Fruit fly (Drosophila melanogaster) whole organism, larva: Measurements from ENCODE around the gene betaNACtes1.

Experiments
- noc ChIP-seq: fragments of 200-800 bp; sonication (Bioruptor generic); optimal IDR thresholded peaks from 3 replicates; lab custom pipeline; 2019; ENCODE audit warnings: missing biosample characterization, mild to moderate bottlenecking, missing genetic modification characterization, moderate library complexity

betaNACtes1 gene

DNA sequence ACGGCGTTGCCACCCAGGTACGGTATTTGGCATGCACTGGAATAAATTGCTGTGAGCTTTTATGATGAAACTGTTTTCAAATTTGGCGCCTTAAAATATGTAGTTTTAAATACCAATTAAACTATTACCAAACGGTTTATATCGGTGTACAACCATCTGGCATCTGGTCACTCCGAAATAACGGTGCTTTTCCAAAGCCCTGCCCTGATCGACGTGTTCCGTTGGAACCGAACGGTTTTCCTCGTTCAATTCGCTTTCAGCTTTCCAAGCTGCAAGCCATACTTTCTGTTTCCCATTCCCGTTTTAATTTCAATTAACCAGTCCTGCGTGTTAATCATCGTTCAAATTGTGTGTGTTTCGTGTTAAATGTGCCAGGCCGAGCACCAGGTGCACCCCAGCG is 20.6 kb upstream of the betaNACtes1 start, which contains the start of gene yl:
yl (plus strand) TSS at position 202 of the 400 bp plus-strand sequence.
- TF ChIP-seq noc: no peak

DNA sequence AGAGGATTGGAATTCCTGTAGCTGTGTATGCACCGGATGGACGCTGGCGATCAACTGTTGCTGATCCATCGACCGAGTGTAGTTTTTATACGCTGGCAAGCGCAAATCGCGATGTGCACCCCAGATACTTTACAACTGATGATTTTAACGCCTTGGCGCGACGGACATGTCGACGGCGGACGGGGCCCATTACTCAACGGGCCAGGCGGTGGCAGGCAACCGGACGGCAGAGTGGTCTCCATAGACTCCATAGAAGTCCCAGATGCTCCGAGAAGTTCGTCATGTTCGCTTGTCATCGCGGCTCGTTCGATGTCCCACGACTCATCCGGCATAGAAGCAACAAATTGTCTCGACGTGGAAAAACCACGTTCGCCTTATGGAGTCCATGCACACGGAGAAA is 19.5 kb upstream of the betaNACtes1 start, which contains the start of gene CG13403:
CG13403 (minus strand) TSS at position 101 of the 400 bp plus-strand sequence.
- TF ChIP-seq noc: no peak

DNA sequence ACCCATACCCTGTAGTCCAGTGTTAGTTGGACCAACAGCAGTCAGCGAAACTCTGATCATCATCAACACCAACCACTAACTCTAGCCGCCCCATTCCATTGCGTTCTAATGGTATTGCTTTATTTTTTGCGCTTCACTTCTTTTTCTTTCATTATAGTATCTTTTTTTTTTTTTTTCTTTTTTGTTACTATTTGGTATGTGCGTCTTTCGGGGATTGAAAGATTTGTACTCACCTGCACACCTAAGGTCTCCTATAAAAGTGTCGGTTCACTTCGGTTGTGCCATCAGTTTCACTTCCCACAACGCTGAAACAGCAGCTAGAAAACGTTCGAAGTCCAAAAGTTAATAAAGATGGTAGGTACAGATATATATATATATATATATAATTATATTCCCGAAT is 16.8 kb upstream of the betaNACtes1 start, which contains the start of gene CG11585:
CG11585 (plus strand) TSS at position 301 of the 400 bp plus-strand sequence.
- TF ChIP-seq noc: no peak

DNA sequence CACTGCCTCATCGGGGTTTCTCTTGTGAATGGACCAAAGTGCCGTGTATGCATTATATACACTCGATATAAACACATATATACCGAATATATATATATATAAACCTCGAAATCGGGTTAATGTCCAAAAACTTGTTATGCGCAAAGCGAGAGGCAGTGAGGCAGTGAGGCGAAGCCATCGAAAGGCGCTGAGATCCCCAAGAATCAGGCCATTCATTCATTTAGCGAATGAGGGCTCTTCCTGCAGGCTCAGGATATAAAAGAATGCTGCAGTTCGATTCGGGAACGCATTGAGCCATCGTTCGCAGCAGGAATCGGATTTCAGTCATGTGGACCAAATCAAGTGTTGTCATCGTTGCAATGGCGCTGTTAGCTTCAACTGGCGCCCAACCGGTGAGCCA is 14.5 kb upstream of the betaNACtes1 start, which contains the start of gene CG12481:
CG12481 (plus strand) TSS at position 301 of the 400 bp plus-strand sequence.
- TF ChIP-seq noc: no peak

DNA sequence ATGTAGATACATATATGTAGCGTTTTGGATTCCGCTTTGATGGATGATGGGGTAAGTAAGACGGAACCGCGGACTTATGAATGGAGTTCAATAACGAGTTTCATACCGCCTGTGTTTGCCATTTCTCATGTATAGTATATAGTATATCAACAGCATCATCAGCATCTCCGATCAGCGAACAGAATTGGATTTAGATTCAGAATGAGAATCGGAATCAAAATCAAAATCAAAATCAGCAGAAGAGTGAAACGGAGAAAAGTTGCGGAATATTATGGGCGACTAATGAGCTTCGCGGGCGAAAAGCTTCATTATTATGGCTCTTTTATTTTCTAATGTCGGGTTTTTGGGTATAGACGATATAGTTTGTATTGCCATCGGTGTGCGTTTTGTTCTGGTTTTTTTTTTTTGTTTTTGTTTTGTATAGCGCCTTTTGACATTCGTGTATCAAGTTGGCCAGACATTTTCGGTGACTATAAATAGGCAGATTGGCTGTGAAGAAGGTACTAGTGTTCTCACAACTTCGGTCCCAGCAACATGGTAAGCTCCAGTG is 11.7 kb upstream of the betaNACtes1 start, which contains the start of gene CG32603:
CG32603 (plus strand) TSS at position 500 of the 550 bp plus-strand sequence.
- TF ChIP-seq noc: no peak

DNA sequence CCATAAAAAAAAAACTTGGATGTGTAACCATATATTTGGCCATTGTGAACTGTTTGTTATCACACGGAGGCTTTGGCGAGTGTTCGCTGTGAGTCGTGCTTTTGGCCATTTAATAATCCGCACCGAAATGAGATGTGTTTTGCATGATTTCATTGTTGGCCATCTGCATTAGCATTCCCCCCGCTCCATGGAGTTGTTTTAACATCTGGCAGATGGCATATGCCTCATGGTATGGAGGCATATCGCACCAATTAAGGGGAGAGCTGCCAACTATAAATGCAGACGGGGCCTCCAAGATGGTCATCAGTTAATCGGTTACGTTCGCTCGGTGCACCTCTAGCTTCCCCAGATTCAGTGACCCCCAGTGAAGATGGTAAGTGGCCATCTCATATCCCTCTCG is 8.3 kb upstream of the betaNACtes1 start, which contains the start of gene CG11584:
CG11584 (plus strand) TSS at position 301 of the 400 bp plus-strand sequence.
- no peak for TF ChIP-seq noc

DNA sequence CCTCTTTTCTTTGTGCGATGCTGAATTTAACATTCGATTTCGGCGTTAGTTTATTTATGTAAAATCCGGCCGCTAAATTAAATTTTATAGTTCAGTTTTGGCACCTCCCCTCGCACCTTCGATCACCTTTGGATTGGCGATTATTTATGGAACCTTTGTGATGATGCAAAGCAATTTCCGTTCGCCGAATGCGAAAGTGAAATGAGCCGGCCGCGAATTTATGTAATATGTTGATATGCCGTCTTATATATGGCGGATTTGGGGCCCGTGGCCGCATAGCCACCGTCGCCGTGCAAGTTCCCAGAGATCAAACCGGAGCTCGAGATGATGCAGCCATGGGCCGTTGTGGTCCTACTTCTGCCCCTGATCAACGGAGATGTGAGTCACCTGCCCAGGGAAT is 4.2 kb upstream of the betaNACtes1 start, which contains the start of gene CG11581:
CG11581 (plus strand) TSS at position 301 of the 400 bp plus-strand sequence.
- peak; percentile 3 for TF ChIP-seq noc

DNA sequence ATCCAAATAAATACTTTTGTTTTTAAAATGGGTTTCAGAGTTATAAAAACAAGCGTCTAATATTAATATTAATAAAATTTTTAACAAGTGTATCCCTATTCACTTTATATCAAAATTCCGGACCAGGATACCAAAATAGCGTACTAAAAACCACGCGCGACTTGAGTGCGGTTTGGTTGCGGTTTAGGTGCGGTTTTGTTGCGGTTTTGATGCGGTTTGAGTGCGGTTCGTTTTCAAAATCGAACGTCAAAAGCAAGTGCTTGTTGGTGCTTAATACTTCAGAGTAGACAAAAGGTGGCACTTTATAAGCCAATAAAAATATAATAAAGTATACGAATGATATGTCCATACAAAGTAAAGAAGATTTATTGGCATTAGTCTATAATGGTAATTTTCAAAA is 3.2 kb upstream of the betaNACtes1 start:
- TF ChIP-seq noc: no peak

DNA sequence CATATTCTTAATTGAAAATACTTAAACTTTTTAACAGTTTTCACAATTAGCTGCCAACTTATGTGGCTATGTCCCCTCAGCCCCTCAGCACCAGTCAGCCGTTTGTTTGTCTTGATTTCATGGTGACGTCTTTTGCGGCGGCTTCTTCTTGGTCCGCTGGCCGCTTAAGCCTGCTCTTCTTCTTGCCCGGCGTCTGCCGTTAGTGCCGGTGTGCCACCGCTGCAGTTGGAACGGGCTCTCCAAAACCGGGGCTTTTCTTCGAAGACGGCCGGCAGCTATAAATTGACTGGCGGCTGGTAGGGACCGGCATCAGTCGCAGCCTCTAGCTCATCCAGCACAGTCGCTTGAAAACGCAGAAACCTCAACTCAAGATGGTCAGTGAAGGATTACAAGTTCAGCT is 2.0 kb upstream of the betaNACtes1 start, which contains the start of gene CG1368:
CG1368 (plus strand) TSS at position 301 of the 400 bp plus-strand sequence.
- no peak for TF ChIP-seq noc

DNA sequence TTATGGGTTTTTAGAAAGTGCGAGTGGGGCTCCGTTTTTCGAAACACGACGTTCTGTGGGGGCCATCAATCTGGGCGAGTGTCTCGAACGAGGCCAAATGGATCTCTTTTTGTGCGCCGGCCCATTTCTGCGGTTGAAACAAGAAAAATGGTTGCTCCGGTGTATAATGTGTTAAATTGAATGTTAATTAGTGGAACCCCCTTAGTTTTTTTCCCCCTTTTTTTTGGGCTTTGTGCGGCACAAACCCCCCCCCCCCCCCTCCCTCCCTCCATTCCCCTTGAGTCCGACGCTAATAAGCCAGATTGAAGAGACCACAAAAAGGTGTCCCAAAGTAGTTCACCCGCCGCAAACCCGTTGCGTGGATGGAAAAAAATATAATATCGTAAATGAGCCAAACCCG is 1.2 kb upstream of the betaNACtes1 start:
- TF ChIP-seq noc: no peak

DNA sequence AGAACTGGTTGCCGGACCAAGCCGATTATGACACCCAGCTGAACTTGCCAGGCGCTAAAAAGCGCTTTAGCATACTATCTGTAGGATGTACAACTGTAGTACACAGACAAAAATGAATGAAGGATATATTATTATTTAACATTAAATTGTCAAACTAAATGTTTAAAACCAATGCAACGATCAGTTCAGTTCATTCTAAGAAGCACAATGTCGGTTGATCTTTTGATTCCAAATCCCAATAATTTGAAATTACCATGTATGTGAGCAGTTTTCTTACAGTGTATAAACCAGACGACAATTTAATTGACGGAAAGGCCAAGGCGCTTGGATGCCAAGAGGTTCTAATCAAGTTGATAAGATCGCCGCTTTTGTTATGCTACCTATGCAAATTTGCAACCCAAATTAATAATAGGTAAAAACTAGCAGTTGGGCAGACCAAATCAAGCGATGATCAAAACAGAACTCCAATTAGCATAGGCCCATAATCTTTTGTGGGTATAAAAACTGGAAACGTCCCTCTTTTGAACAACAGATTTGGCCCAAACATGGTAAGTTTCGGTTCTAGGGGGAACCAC is 3.3 kb downstream of the betaNACtes1 start, which contains the start of gene CG12480:
CG12480 (plus strand) TSS at position 525 of the 575 bp plus-strand sequence.
- peak; percentile 87 for TF ChIP-seq noc

DNA sequence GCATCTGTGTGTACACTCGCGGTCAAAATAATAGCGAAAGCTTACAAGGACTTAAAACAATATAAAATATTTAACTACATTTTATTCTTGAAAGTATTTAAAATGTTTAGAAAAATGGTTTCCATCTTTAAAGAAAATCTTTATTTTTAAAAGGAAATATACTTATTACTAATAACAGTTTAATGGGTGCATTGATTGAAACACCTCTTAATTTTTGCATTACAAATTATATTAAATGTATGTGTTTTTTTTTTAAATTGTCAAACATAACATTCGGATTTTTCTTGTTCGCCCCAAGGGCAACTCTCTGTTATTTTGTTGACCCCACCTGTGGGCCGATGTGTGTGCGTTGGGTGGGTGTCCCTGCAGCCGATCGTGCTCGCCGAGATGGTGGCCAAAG is 18.7 kb downstream of the betaNACtes1 start:
- TF ChIP-seq noc: no peak

DNA sequence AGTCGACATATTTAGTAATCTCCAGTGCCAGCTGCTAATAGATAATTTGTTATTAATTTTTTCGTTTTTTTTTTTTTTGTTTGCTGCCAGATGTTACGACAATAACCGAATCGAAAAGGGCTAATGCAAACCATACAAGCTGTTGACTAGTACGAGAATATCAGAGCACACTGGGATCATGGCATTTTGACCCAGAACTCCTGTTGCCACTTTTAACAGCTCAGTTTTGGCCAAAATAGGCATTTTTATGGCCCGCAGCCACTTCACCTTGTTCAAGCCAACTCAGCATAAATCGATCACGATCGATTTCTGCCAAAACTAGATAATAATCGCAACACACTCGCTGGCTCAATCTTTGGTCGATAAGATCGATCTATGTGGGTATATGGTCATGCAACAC is 20.5 kb downstream of the betaNACtes1 start, which contains the start of gene CG12479:
CG12479 (minus strand) TSS at position 101 of the 400 bp plus-strand sequence.
- TF ChIP-seq noc: no peak

DNA sequence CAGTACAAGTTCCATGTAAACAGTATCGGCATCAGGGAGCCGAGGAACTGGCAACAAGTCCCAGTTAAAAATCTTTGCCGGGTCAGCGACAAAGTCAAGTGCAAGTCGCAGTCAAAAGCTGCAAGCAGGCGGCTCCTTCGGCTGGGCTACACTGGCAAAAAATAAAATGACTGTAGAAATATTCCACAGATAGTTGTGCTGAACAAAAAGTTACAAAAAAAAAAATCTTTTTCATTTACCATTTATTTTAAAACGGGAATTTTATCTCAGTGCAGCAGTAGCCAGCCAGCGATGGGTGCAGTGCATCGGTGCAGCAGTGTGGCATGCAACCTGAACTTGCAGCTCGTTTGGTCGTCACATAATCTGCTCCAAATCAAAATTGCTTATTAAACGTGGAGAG is 23.1 kb downstream of the betaNACtes1 start:
- no peak for TF ChIP-seq noc

DNA sequence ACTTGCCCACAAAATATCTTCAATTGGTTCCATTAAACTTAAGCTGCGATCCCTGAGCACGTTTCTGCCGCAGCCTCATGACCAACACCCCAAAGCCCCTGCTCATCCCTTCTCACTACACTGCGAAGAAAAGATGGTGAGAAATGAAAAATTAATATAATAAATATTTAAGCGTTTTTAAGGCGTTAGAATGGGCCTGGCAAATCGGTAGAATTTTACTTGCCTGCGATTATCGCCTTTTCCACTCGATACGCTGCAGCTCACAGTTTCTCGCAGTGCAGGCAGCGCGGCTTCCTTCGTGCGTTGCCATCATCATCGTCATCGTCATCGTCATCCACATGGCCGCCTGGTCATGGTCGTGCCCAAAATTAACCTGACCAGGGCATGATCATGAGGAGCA is 24.3 kb downstream of the betaNACtes1 start:
- TF ChIP-seq noc: no peak

DNA sequence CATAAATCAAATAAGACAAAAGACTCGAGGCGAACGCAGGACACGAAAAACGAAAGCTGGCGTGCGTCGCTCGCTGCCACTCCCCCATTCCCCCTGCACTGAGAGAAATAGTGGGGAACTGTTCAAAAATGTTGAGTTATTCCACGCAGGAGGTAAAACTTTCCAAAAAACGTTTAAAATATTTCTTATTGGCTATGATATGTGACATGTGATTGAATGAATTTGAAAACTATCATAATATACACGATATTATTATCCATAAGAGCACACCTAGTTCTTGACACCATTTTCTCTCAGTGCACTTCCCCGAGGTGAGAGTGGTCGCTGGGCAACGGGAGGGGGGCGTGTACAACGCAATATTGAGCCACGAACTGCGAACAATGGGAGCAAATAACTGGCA is 38.5 kb downstream of the betaNACtes1 start:
- no peak for TF ChIP-seq noc

DNA sequence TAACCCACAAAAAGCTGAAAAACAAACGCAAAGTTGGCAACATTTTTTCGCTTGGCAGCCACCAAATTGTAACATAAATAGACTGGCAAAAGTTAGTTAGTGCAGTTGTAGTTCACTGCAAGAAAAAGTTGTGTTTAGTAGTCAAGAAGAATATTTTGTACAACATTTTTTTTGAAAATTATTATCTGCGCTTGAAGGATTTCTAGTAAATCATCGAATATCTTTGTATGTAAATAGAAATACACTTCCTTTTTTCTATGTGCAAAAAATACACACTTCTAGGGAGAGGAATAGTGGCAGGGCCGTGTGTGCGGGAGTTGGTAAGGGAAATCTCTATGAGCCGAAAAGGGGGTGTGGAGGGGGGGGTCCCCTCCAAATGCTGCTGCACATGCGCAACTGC is 48.7 kb downstream of the betaNACtes1 start:
- no peak for TF ChIP-seq noc
